Fruit fly (Drosophila melanogaster) whole organism, embryonic: Measurements from ENCODE around the gene MED14.

Source experiments
- CG30403 ChIP-seq: fragments of 200-800 bp; sonication (Bioruptor generic); optimal IDR thresholded peaks from 3 replicates; lab custom pipeline; 2016; ENCODE audit warnings: missing biosample characterization, missing genetic modification characterization
- Drgx ChIP-seq: fragments of 200-800 bp; sonication (Bioruptor generic); IDR thresholded peaks from 2 replicates; pipeline ENCODE4 v1.3.6; 2022; ENCODE audit warnings: missing biosample characterization, missing genetic modification characterization
- Hr78 ChIP-seq, 2 experiments: fragments of 200-800 bp in 1 of 2; fragments of >200 bp in 1 of 2; sonication (Bioruptor generic) in 1 of 2; optimal IDR thresholded peaks; 2 replicates each; lab custom pipeline; 2017 to 2019; ENCODE audit warnings: missing biosample characterization in 2 of 2, missing genetic modification characterization in 2 of 2, mild to moderate bottlenecking in 1 of 2, moderate library complexity in 1 of 2
- pb ChIP-seq: fragments of 200-800 bp; sonication (Bioruptor generic); optimal IDR thresholded peaks from 3 replicates; lab custom pipeline; 2016; ENCODE audit warnings: missing biosample characterization, missing genetic modification characterization
- pfk ChIP-seq: fragments of 200-800 bp; sonication (Bioruptor generic); optimal IDR thresholded peaks from 2 replicates; lab custom pipeline; 2018; ENCODE audit warnings: missing biosample characterization, mild to moderate bottlenecking, missing genetic modification characterization, moderate library complexity
- stc ChIP-seq: fragments of 200-800 bp; sonication (Bioruptor generic); IDR thresholded peaks from 2 replicates; pipeline ENCODE4 v1.3.6; 2022; ENCODE audit warnings: missing biosample characterization, missing genetic modification characterization

dm6 chr3L:555898-556540, 37.0 kb upstream of the MED14 start:
- TF ChIP-seq Drgx (GFP tag; lab: Robert Waterston, UW) (peak; percentile 42; the same call in 1 of the 2 replicates), Hr78 (GFP tag; optimal IDR thresholded peaks at IDR 0.05; lab: Kevin White, UChicago) (no peak), stc (GFP tag; lab: Robert Waterston, UW) (no peak), pfk (no peak), pb (no peak), CG30403 (GFP tag; lab: Kevin White, UChicago) (no peak)
